In genomic region chrIV:11235755-11236154, ce11 we compare ENCODE assay signal across 5 worm cellular contexts.
TF ChIP-seq lines count a peak whose summit lies in the region.

No protein-coding gene starts in this region.

TF ChIP-seq in whole organism, L1 larva, 84 proteins besides CTCF, POLR2A, EP300 and RAD21:
- TF ChIP-seq lin-14 (GFP tag; optimal IDR thresholded peaks at IDR 0.05; lab: Kevin White, UChicago): peak; percentile 49
- TF ChIP-seq lin-15B (tag; optimal IDR thresholded peaks at IDR 0.05; lab: Kevin White, UChicago): no peak

TF ChIP-seq in whole organism, L3 larva, 47 proteins besides CTCF, POLR2A, EP300 and RAD21:
- TF ChIP-seq fkh-10 (GFP tag; optimal IDR thresholded peaks at IDR 0.05; lab: Kevin White, UChicago) (peak; percentile 3), daf-12 (tag; optimal IDR thresholded peaks at IDR 0.05; lab: Kevin White, UChicago) (no peak)

TF ChIP-seq in whole organism, L4 larva, 104 proteins besides CTCF, POLR2A, EP300 and RAD21:
- peak; percentile 57 for TF ChIP-seq fkh-10 (GFP tag; optimal IDR thresholded peaks at IDR 0.05; lab: Kevin White, UChicago)
- TF ChIP-seq ces-1 (GFP tag; optimal IDR thresholded peaks at IDR 0.05; lab: Kevin White, UChicago): peak; percentile 70
- no peak for TF ChIP-seq nhr-28 (tag; optimal IDR thresholded peaks at IDR 0.05; lab: Kevin White, UChicago)

TF ChIP-seq in whole organism, late embryonic, 69 proteins besides CTCF, POLR2A, EP300 and RAD21:
- TF ChIP-seq nfya-1 (tag; optimal IDR thresholded peaks at IDR 0.05; lab: Kevin White, UChicago) (no peak), unc-42 (tag; optimal IDR thresholded peaks at IDR 0.05; lab: Kevin White, UChicago) (peak; percentile 44)

TF ChIP-seq in whole organism, mixed stage, embryonic, 35 proteins besides CTCF, POLR2A, EP300 and RAD21:
- TF ChIP-seq zip-8 (tag; optimal IDR thresholded peaks at IDR 0.05; lab: Kevin White, UChicago) (no peak), ceh-43 (GFP tag; optimal IDR thresholded peaks at IDR 0.05; lab: Kevin White, UChicago) (no peak), M03D4.4 (tag; optimal IDR thresholded peaks at IDR 0.05; lab: Kevin White, UChicago) (no peak), sem-2 (GFP tag; optimal IDR thresholded peaks at IDR 0.05; lab: Kevin White, UChicago) (no peak), mls-2 (tag; optimal IDR thresholded peaks at IDR 0.05; lab: Kevin White, UChicago) (no peak), nhr-2 (tag; optimal IDR thresholded peaks at IDR 0.05; lab: Kevin White, UChicago) (no peak), ces-1 (GFP tag; optimal IDR thresholded peaks at IDR 0.05; lab: Kevin White, UChicago) (peak; percentile 34)

Comparison
In these comparisons a context has a peak if more than half of its experiments do, and no peak if none do; other contexts are left out.
1. Of the 29 proteins assayed by ChIP-seq in both whole organism, L4 larva and whole organism, L1 larva: peak only in whole organism, L4 larva: ces-1 and fkh-10; only in whole organism, L1 larva: none; in both: none; in neither: 27.